Fruit fly (Drosophila melanogaster): ENCODE measurements around the gene btsz.

The btsz gene

DNA sequence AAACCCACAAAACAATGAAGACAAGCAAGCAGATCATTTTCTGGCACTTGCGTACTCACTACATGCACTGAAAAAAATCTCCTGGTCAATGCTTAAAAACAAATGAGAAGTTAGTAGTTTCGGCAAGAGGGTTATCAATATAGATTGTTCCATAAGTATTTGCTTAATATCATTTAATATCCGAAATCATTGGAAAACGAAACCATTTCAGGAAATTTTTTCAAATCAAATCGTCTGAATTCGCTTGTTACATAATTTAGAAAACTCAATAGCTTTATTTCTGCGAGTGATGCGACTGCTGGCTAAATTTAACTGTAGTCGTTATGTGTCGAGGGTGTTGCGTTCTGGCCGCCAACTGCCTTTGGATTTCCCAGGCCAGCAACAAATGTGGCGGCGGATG lies 2.9 kb upstream of the btsz start:
- no peak for TF ChIP-seq CG4424 (GFP tag; optimal IDR thresholded peaks at IDR 0.05)
- TF ChIP-seq hkb (optimal IDR thresholded peaks at IDR 0.05), result no peak
- 0 out of 2 replicates have a peak, but pooled peaks have one; percentile 8 for TF ChIP-seq hkb (GFP tag; IDR thresholded peaks at IDR 0.05)
- no peak for TF ChIP-seq CG15601 (tag; optimal IDR thresholded peaks at IDR 0.05)
- TF ChIP-seq otp (GFP tag; IDR thresholded peaks at IDR 0.05), result no peak
- no peak for TF ChIP-seq lov (optimal IDR thresholded peaks at IDR 0.05)
- no peak for TF ChIP-seq lov (GFP tag; IDR thresholded peaks at IDR 0.05)
- no peak for TF ChIP-seq Dek (tag; optimal IDR thresholded peaks at IDR 0.05)
- no peak for TF ChIP-seq CG31441 (GFP tag; IDR thresholded peaks at IDR 0.05)
- TF ChIP-seq CG9609 (GFP tag; optimal IDR thresholded peaks at IDR 0.05), result no peak
- TF ChIP-seq CG8924 (tag; optimal IDR thresholded peaks at IDR 0.05), result no peak
- TF ChIP-seq CG30403 (GFP tag; optimal IDR thresholded peaks at IDR 0.05), result no peak
- no peak for TF ChIP-seq bbx (GFP tag; IDR thresholded peaks at IDR 0.05; ENCODE audit: partially characterized antibody)
- TF ChIP-seq sr (GFP tag; IDR thresholded peaks at IDR 0.05), result no peak
- TF ChIP-seq Sry-β (GFP tag; optimal IDR thresholded peaks at IDR 0.05), result no peak
- no peak for TF ChIP-seq CG12299 (tag; optimal IDR thresholded peaks at IDR 0.05)
- TF ChIP-seq bcd (GFP tag; optimal IDR thresholded peaks at IDR 0.05), result no peak
- TF ChIP-seq CG10543 (GFP tag; optimal IDR thresholded peaks at IDR 0.05), result peak; percentile 16
- no peak for TF ChIP-seq gcm (GFP tag; optimal IDR thresholded peaks at IDR 0.05)
- TF ChIP-seq CG7839 (tag; optimal IDR thresholded peaks at IDR 0.05), result peak; percentile 27
- no peak for TF ChIP-seq CG8359 (GFP tag; optimal IDR thresholded peaks at IDR 0.05; ENCODE audit: borderline replicate concordance)
- TF ChIP-seq Mrtf (GFP tag; IDR thresholded peaks at IDR 0.05), result no peak
- TF ChIP-seq CG7987 (GFP tag; optimal IDR thresholded peaks at IDR 0.05), result no peak
- no peak for TF ChIP-seq z (GFP tag; IDR thresholded peaks at IDR 0.05)
- no peak for TF ChIP-seq Ets65A (GFP tag)
- TF ChIP-seq en (GFP tag; optimal IDR thresholded peaks at IDR 0.05), result no peak
- no peak for TF ChIP-seq CG16815 (GFP tag; optimal IDR thresholded peaks at IDR 0.05)
- TF ChIP-seq CG12155 (GFP tag; optimal IDR thresholded peaks at IDR 0.05), result peak; percentile 5
- no peak for TF ChIP-seq CG6689 (GFP tag; IDR thresholded peaks at IDR 0.05)
- TF ChIP-seq HLH3B (GFP tag; IDR thresholded peaks at IDR 0.05), result no peak
- peak; percentile 4; the same call in 1 of the 2 replicates for TF ChIP-seq ranshi (GFP tag; IDR thresholded peaks at IDR 0.05)
- no peak for TF ChIP-seq NC2α (GFP tag; optimal IDR thresholded peaks at IDR 0.05)
- TF ChIP-seq knrl (GFP tag; IDR thresholded peaks at IDR 0.05; ENCODE audit: partially characterized antibody), result no peak
- no peak for TF ChIP-seq CG17328 (GFP tag; IDR thresholded peaks at IDR 0.05)
- no peak for TF ChIP-seq hth (optimal IDR thresholded peaks at IDR 0.05)
- no peak for TF ChIP-seq psq (GFP tag; optimal IDR thresholded peaks at IDR 0.05)
- no peak for TF ChIP-seq HLH4C (GFP tag; IDR thresholded peaks at IDR 0.05; ENCODE audit: partially characterized antibody)
- TF ChIP-seq lab (GFP tag; optimal IDR thresholded peaks at IDR 0.05), result peak; percentile 59
- TF ChIP-seq Ets97D (GFP tag; optimal IDR thresholded peaks at IDR 0.05), result no peak
- TF ChIP-seq dmrt99B (tag; optimal IDR thresholded peaks at IDR 0.05), result peak; percentile 36
- TF ChIP-seq dmrt11E (tag; optimal IDR thresholded peaks at IDR 0.05), result no peak
- peak; percentile 14 for TF ChIP-seq lilli (GFP tag; optimal IDR thresholded peaks at IDR 0.05)
- TF ChIP-seq CG6765 (GFP tag; optimal IDR thresholded peaks at IDR 0.05), result no peak
- TF ChIP-seq Nf-YC (tag; optimal IDR thresholded peaks at IDR 0.05), result no peak
- peak; percentile 7 for TF ChIP-seq D19B (GFP tag; optimal IDR thresholded peaks at IDR 0.05)
- no peak for TF ChIP-seq CG32767 (GFP tag; IDR thresholded peaks at IDR 0.05)
- no peak for TF ChIP-seq CoRest (tag; optimal IDR thresholded peaks at IDR 0.05)
- TF ChIP-seq CG12744 (GFP tag; optimal IDR thresholded peaks at IDR 0.05), result no peak
- TF ChIP-seq CG11695 (GFP tag; IDR thresholded peaks at IDR 0.05), result peak; percentile 18; the same call in 1 of the 3 replicates
- no peak for TF ChIP-seq CG10654 (GFP tag; optimal IDR thresholded peaks at IDR 0.05)
- TF ChIP-seq H15 (GFP tag; IDR thresholded peaks at IDR 0.05), result no peak
- TF ChIP-seq esg (GFP tag; conservative IDR thresholded peaks at IDR 0.05), result no peak
- no peak for TF ChIP-seq CG7786 (GFP tag; optimal IDR thresholded peaks at IDR 0.05)
